Fruit fly (Drosophila melanogaster) S2 (cell line): ENCODE measurements around the gene CG42709.

ENCODE experiments used
- CG8478 ChIP-seq: fragments of >200 bp; optimal IDR thresholded peaks from 2 replicates; lab custom pipeline; 2018
- CTCF ChIP-seq, 2 experiments: fragments of >200 bp; optimal IDR thresholded peaks; 2 replicates each; lab custom pipeline; 2018

Gene CG42709

dm6 chr3L:12808421-12808820 is 18.4 kb downstream of the CG42709 start, which contains the start of gene CG32110:
Gene CG32110, plus strand, starts transcription at chr3L:12808721.
- TF ChIP-seq CTCF (optimal IDR thresholded peaks at IDR 0.05; lab: Kevin White, UChicago): no peak
- TF ChIP-seq CG8478 (lab: Kevin White, UChicago): no peak

dm6 chr3L:12813907-12814306 is 23.9 kb downstream of the CG42709 start, which contains the start of the genes Sf3a2 and CG42588:
Gene Sf3a2, minus strand, starts transcription at chr3L:12814019.
Gene CG42588, plus strand, starts transcription at chr3L:12814254.
- TF ChIP-seq CG8478 (lab: Kevin White, UChicago) (no peak), CTCF (optimal IDR thresholded peaks at IDR 0.05; lab: Kevin White, UChicago) (no peak)

DNA sequence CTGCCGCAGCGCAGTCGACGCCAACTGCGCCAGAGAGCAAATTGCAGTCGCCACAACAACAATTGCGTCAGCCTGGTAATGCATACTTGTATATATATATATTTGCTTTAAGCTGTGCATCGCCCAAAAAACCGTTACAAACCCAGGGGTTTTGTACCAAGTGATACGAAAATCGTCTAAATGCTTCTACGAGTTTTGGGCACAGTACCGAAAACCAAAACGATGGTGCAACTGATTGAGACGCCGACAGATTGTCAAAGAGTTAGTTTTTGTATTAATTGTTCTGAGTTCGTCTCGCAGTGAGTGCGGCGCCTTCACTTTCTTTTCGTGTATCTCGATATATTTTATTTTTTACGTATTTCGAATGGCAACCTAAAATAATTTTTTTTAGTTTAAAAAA is 24.8 kb downstream of the CG42709 start:
- no peak for TF ChIP-seq CG8478 (lab: Kevin White, UChicago)
- no peak for TF ChIP-seq CTCF (optimal IDR thresholded peaks at IDR 0.05; lab: Kevin White, UChicago)

- TF ChIP-seq CTCF (optimal IDR thresholded peaks at IDR 0.05; lab: Kevin White, UChicago) (no peak), CG8478 (lab: Kevin White, UChicago) (no peak)
Observed at dm6 chr3L:12815756-12816155, 25.8 kb downstream of the CG42709 start.

dm6 chr3L:12827705-12828104 is 37.7 kb downstream of the CG42709 start:
- TF ChIP-seq CTCF (optimal IDR thresholded peaks at IDR 0.05; lab: Kevin White, UChicago) (no peak), CG8478 (lab: Kevin White, UChicago) (no peak)

DNA sequence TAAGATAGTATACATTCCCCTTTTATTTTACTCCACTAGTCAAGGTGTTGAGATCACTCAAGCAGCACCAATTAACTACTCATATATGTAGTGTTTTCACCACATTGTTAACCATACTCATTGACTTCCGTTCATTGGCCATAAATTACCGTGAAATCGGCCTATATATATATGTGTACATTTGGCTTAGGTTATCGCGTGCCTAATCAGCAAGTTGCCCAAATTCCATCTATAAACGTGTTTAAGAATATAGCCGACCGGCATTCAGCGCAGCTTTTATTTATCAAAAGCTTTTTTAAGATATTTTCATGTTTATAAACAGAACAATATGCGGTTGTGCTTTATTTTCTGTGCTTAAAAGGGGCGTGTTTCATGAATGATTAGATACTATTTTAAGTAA is 38.5 kb downstream of the CG42709 start:
- TF ChIP-seq CG8478 (lab: Kevin White, UChicago) (no peak), CTCF (optimal IDR thresholded peaks at IDR 0.05; lab: Kevin White, UChicago) (no peak)

DNA sequence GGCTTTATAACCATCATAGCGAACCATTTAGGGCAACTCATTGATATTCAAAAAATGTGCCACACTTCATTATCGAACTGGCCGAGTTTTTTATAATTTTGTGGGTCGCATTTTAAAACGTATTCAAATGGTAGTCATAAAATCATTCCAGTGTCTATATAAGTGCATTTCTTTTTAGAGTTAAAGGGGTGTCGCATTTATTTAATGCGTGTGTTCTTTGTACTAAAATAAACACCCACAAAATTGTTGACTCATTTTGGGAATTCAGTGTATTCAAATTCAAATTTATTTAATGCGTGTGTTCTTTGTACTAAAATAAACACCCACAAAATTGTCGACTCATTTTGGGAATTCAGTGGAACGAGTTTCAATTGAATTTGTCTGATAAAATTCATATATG is 40.4 kb downstream of the CG42709 start:
- TF ChIP-seq CTCF (optimal IDR thresholded peaks at IDR 0.05; lab: Kevin White, UChicago) (no peak), CG8478 (lab: Kevin White, UChicago) (no peak)

- TF ChIP-seq CTCF (optimal IDR thresholded peaks at IDR 0.05; lab: Kevin White, UChicago): no peak
- no peak for TF ChIP-seq CG8478 (lab: Kevin White, UChicago)
Observed at dm6 chr3L:12831290-12831952, 41.4 kb downstream of the CG42709 start.

DNA sequence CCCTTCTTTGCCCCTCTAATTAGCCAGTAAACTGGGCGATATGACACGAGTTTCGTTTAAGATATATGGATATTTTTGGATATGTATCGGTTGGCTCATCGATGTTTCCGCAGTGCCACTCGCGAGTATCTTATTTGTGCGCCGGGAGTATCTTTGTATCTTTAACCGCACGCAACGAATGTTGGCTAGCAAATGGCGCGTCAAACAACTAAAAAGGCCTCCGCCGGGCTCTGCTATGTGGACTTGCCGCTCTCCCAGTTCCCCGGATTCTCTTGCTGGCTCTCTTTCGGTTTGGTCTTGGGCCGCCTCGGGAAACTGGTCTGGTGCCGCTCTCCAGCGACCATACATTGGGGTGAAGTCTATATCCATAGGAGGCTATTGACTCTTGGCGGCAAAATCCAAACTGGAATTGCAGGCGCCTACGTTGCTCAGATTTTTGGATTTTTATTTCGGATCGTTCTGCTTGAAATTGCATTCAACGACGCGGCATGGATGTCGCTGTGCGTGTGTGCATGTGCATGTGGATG is 42.4 kb downstream of the CG42709 start:
- TF ChIP-seq CTCF (optimal IDR thresholded peaks at IDR 0.05; lab: Kevin White, UChicago) (no peak), CG8478 (lab: Kevin White, UChicago) (no peak)

- no peak for TF ChIP-seq CTCF (optimal IDR thresholded peaks at IDR 0.05; lab: Kevin White, UChicago)
- TF ChIP-seq CG8478 (lab: Kevin White, UChicago): no peak
Observed at dm6 chr3L:12833354-12833753, 43.4 kb downstream of the CG42709 start.

- TF ChIP-seq CTCF (optimal IDR thresholded peaks at IDR 0.05; lab: Kevin White, UChicago): no peak
- TF ChIP-seq CG8478 (lab: Kevin White, UChicago): no peak
Observed at dm6 chr3L:12833864-12834525, 44.0 kb downstream of the CG42709 start.

- no peak for TF ChIP-seq CG8478 (lab: Kevin White, UChicago)
- no peak for TF ChIP-seq CTCF (optimal IDR thresholded peaks at IDR 0.05; lab: Kevin White, UChicago)
Observed at dm6 chr3L:12834526-12835213, 44.7 kb downstream of the CG42709 start.

- TF ChIP-seq CTCF (optimal IDR thresholded peaks at IDR 0.05; lab: Kevin White, UChicago): no peak
- no peak for TF ChIP-seq CG8478 (lab: Kevin White, UChicago)
Observed at dm6 chr3L:12835511-12836479, 45.8 kb downstream of the CG42709 start.
